Worm (Caenorhabditis elegans): ENCODE measurements around the gene F45F2.11.

F45F2.11 gene

ce11 chrV:8569841-8570361 lies 49.2 kb upstream of the F45F2.11 start, which contains the start of the genes F25G6.9 and symk-1 (continued):
- TF ChIP-seq snpc-4 (GFP tag; optimal IDR thresholded peaks at IDR 0.05) (no peak), snpc-4 (tag; optimal IDR thresholded peaks at IDR 0.05) (peak in 2 of 4 experiments; percentile 42 to 55), Y56A3A.18 (GFP tag; IDR thresholded peaks at IDR 0.05) (no peak), lsl-1 (GFP tag; optimal IDR thresholded peaks at IDR 0.05) (peak; percentile 37), ztf-18 (tag; optimal IDR thresholded peaks at IDR 0.05) (peak; percentile 96), ceh-91 (GFP tag; IDR thresholded peaks at IDR 0.05) (no peak), F52B5.7 (tag; optimal IDR thresholded peaks at IDR 0.05) (no peak), B0336.3 (GFP tag; IDR thresholded peaks at IDR 0.05) (0 out of 2 replicates have a peak, but pooled peaks have one; percentile 28), snpc-1.1 (tag; optimal IDR thresholded peaks at IDR 0.05; ENCODE audit: insufficient read depth) (peak; percentile 28), lsy-27 (tag; optimal IDR thresholded peaks at IDR 0.05; ENCODE audit: borderline replicate concordance, insufficient read depth) (no peak), lin-54 (GFP tag; optimal IDR thresholded peaks at IDR 0.05) (peak; percentile 52), hmg-1.2 (GFP tag; IDR thresholded peaks at IDR 0.05) (peak; percentile 26; the same call in 1 of the 2 replicates), egrh-3 (GFP tag; IDR thresholded peaks at IDR 0.05) (no peak), snpc-3.4 (tag; optimal IDR thresholded peaks at IDR 0.05) (peak; percentile 19), ztf-26 (tag; optimal IDR thresholded peaks at IDR 0.05) (no peak), K11D2.4 (GFP tag; IDR thresholded peaks at IDR 0.05) (peak; percentile 57; the same call in 1 of the 2 replicates), unc-130 (GFP tag; optimal IDR thresholded peaks at IDR 0.05) (no peak)

- no peak for TF ChIP-seq F39B2.1 (GFP tag; IDR thresholded peaks at IDR 0.05)
- TF ChIP-seq F57C9.4 (tag; optimal IDR thresholded peaks at IDR 0.05): no peak
- TF ChIP-seq mcd-1 (GFP tag; IDR thresholded peaks at IDR 0.05): no peak
- TF ChIP-seq ztf-28 (GFP tag; IDR thresholded peaks at IDR 0.05): no peak
- TF ChIP-seq Y67H2A.10 (GFP tag; conservative IDR thresholded peaks at IDR 0.05): no peak
- no peak for TF ChIP-seq nhr-90 (tag; optimal IDR thresholded peaks at IDR 0.05)
- no peak for TF ChIP-seq lag-1 (GFP tag; IDR thresholded peaks at IDR 0.05)
- no peak for TF ChIP-seq mes-4 (tag; optimal IDR thresholded peaks at IDR 0.05)
- no peak for TF ChIP-seq madf-6 (GFP tag; IDR thresholded peaks at IDR 0.05)
- no peak for TF ChIP-seq T26A5.8 (tag; optimal IDR thresholded peaks at IDR 0.05)
- no peak for TF ChIP-seq efl-1 (GFP tag; optimal IDR thresholded peaks at IDR 0.05)
- no peak for TF ChIP-seq athp-1 (tag; optimal IDR thresholded peaks at IDR 0.05)
- TF ChIP-seq F33H1.4 (GFP tag; IDR thresholded peaks at IDR 0.05): no peak
- TF ChIP-seq xnd-1 (tag; optimal IDR thresholded peaks at IDR 0.05): no peak
- no peak for TF ChIP-seq ztf-6 (GFP tag; IDR thresholded peaks at IDR 0.05)
- TF ChIP-seq cebp-1 (GFP tag; IDR thresholded peaks at IDR 0.05): no peak
- no peak for TF ChIP-seq cebp-1 (tag; optimal IDR thresholded peaks at IDR 0.05)
- no peak for TF ChIP-seq lin-40 (tag; optimal IDR thresholded peaks at IDR 0.05)
- TF ChIP-seq B0035.1 (tag; optimal IDR thresholded peaks at IDR 0.05): no peak
Measured at ce11 chrV:8569172-8569571, 48.5 kb upstream of the F45F2.11 start.

- no peak for TF ChIP-seq mcd-1 (GFP tag; IDR thresholded peaks at IDR 0.05)
- no peak for TF ChIP-seq xnd-1 (tag; optimal IDR thresholded peaks at IDR 0.05)
- no peak for TF ChIP-seq lag-1 (GFP tag; IDR thresholded peaks at IDR 0.05)
- no peak for TF ChIP-seq B0019.2 (GFP tag; conservative IDR thresholded peaks at IDR 0.05)
- no peak for TF ChIP-seq attf-3 (GFP tag; conservative IDR thresholded peaks at IDR 0.05)
- no peak for TF ChIP-seq ceh-91 (GFP tag; IDR thresholded peaks at IDR 0.05)
- TF ChIP-seq lsy-27 (tag; optimal IDR thresholded peaks at IDR 0.05; ENCODE audit: borderline replicate concordance, insufficient read depth): no peak
- no peak for TF ChIP-seq gei-17 (GFP tag; optimal IDR thresholded peaks at IDR 0.05)
- no peak for TF ChIP-seq let-526 (GFP tag; IDR thresholded peaks at IDR 0.05)
- no peak for TF ChIP-seq B0336.3 (GFP tag; IDR thresholded peaks at IDR 0.05)
- TF ChIP-seq Y95B8A.8 (GFP tag; IDR thresholded peaks at IDR 0.05): no peak
- TF ChIP-seq ztf-22 (GFP tag; optimal IDR thresholded peaks at IDR 0.05): no peak
- TF ChIP-seq ztf-25 (GFP tag; IDR thresholded peaks at IDR 0.05): no peak
- TF ChIP-seq atf-7 (tag; optimal IDR thresholded peaks at IDR 0.05): no peak
- TF ChIP-seq F55B11.4 (tag; optimal IDR thresholded peaks at IDR 0.05; ENCODE audit: borderline replicate concordance, insufficient read depth): no peak
- TF ChIP-seq nhr-120 (GFP tag; IDR thresholded peaks at IDR 0.05): no peak
- TF ChIP-seq ets-4 (GFP tag; optimal IDR thresholded peaks at IDR 0.05): no peak
Measured at ce11 chrV:8565075-8565474, 44.4 kb upstream of the F45F2.11 start, which contains the start of gene F25G6.8. Gene F25G6.8, minus strand, starts transcription at chrV:8565175.

Measured in whole organism, young adult.